Worm (Caenorhabditis elegans) whole organism, L2 larva: ENCODE data around the gene clec-161.

Experiments used
- C34F6.9 ChIP-seq: fragments of 150-350 bp; optimal IDR thresholded peaks from 2 replicates; lab custom pipeline; 2014; ENCODE audit warnings: missing biosample characterization, missing genetic modification characterization
- F13H6.1 ChIP-seq: sonication (generic microtip); optimal IDR thresholded peaks from 2 replicates; lab custom pipeline; 2016; ENCODE audit warnings: missing genetic modification characterization, missing compliant biosample characterization
- Y55F3AM.14 ChIP-seq: fragments of 200-800 bp; sonication (Bioruptor generic); optimal IDR thresholded peaks from 2 replicates; lab custom pipeline; 2018; ENCODE audit warnings: mild to moderate bottlenecking, missing genetic modification characterization, missing compliant biosample characterization
- ZK546.5 ChIP-seq: sonication (generic microtip); optimal IDR thresholded peaks from 2 replicates; lab custom pipeline; 2017; ENCODE audit warnings: missing biosample characterization, missing genetic modification characterization
- alr-1 ChIP-seq: fragments of 150-350 bp; optimal IDR thresholded peaks from 2 replicates; lab custom pipeline; 2014; ENCODE audit warnings: missing biosample characterization, missing genetic modification characterization
- aly-2 ChIP-seq: fragments of 150-350 bp; optimal IDR thresholded peaks from 2 replicates; lab custom pipeline; 2014; ENCODE audit warnings: missing biosample characterization, missing genetic modification characterization
- ama-1 ChIP-seq: fragments of 150-350 bp; optimal IDR thresholded peaks from 2 replicates; lab custom pipeline; 2018; ENCODE audit warnings: inconsistent platforms
- blmp-1 ChIP-seq: sonication (generic microtip); optimal IDR thresholded peaks from 2 replicates; lab custom pipeline; 2017; ENCODE audit warnings: missing genetic modification characterization, mild to moderate bottlenecking, missing compliant biosample characterization, antibody characterized with exemption, moderate library complexity; ENCODE audit not compliant: insufficient read depth
- ceh-16 ChIP-seq: fragments of 150-350 bp; optimal IDR thresholded peaks from 2 replicates; lab custom pipeline; 2014; ENCODE audit warnings: missing biosample characterization, missing genetic modification characterization
- crh-2 ChIP-seq: sonication (generic microtip); optimal IDR thresholded peaks from 2 replicates; lab custom pipeline; 2017; ENCODE audit warnings: missing biosample characterization, missing genetic modification characterization
- egl-27 ChIP-seq: sonication (generic microtip); optimal IDR thresholded peaks from 3 replicates; lab custom pipeline; 2017; ENCODE audit warnings: missing biosample characterization, missing genetic modification reagents, missing genetic modification characterization
- elt-1 ChIP-seq: fragments of 150-350 bp; optimal IDR thresholded peaks from 2 replicates; lab custom pipeline; 2014; ENCODE audit warnings: missing biosample characterization, missing genetic modification characterization
- elt-3 ChIP-seq: sonication (generic microtip); optimal IDR thresholded peaks from 2 replicates; lab custom pipeline; 2017; ENCODE audit warnings: missing biosample characterization, missing genetic modification characterization
- fos-1 ChIP-seq: fragments of 150-350 bp; optimal IDR thresholded peaks from 2 replicates; lab custom pipeline; 2014; ENCODE audit warnings: missing biosample characterization, missing genetic modification characterization
- gmeb-1 ChIP-seq: fragments of 150-350 bp; optimal IDR thresholded peaks from 2 replicates; lab custom pipeline; 2014; ENCODE audit warnings: missing biosample characterization, missing genetic modification characterization
- lin-11 ChIP-seq: fragments of 150-350 bp; sonication (generic microtip); optimal IDR thresholded peaks from 2 replicates; lab custom pipeline; 2014; ENCODE audit warnings: missing biosample characterization, missing genetic modification characterization, inconsistent platforms, mixed read lengths
- lin-39 ChIP-seq: fragments of 150-350 bp; optimal IDR thresholded peaks from 2 replicates; lab custom pipeline; 2014; ENCODE audit warnings: missing biosample characterization, missing genetic modification reagents, missing genetic modification characterization
- lsy-2 ChIP-seq, 2 experiments: fragments of 150-350 bp in 1 of 2; sonication (generic microtip) in 1 of 2; optimal IDR thresholded peaks; 2 replicates each; lab custom pipeline; 2014 to 2017; ENCODE audit warnings: missing biosample characterization in 2 of 2, missing genetic modification characterization in 2 of 2
- mbf-1 ChIP-seq: sonication (generic microtip); optimal IDR thresholded peaks from 2 replicates; lab custom pipeline; 2017; ENCODE audit warnings: missing biosample characterization, missing genetic modification characterization
- mdl-1 ChIP-seq, 2 experiments: fragments of 150-350 bp in 1 of 2; sonication (generic microtip) in 1 of 2; optimal IDR thresholded peaks; 2 replicates each; lab custom pipeline; 2017; ENCODE audit warnings: missing biosample characterization in 2 of 2, missing genetic modification characterization in 2 of 2
- nhr-10 ChIP-seq: sonication (generic microtip); optimal IDR thresholded peaks from 2 replicates; lab custom pipeline; 2017; ENCODE audit warnings: missing biosample characterization, missing genetic modification characterization
- nhr-11 ChIP-seq: fragments of 150-350 bp; optimal IDR thresholded peaks from 2 replicates; lab custom pipeline; 2014; ENCODE audit warnings: missing biosample characterization, missing genetic modification characterization
- nhr-12 ChIP-seq: fragments of 150-350 bp; optimal IDR thresholded peaks from 2 replicates; lab custom pipeline; 2014; ENCODE audit warnings: missing biosample characterization, missing genetic modification characterization
- nhr-129 ChIP-seq: fragments of 150-350 bp; optimal IDR thresholded peaks from 2 replicates; lab custom pipeline; 2014; ENCODE audit warnings: missing biosample characterization, missing genetic modification characterization
- nhr-21 ChIP-seq: fragments of 150-350 bp; optimal IDR thresholded peaks from 2 replicates; lab custom pipeline; 2014; ENCODE audit warnings: missing biosample characterization, missing genetic modification characterization
- nhr-77 ChIP-seq: fragments of 150-350 bp; optimal IDR thresholded peaks from 2 replicates; lab custom pipeline; 2014; ENCODE audit warnings: missing biosample characterization, missing genetic modification characterization
- peb-1 ChIP-seq: fragments of 150-350 bp; optimal IDR thresholded peaks from 2 replicates; lab custom pipeline; 2014; ENCODE audit warnings: missing biosample characterization, missing genetic modification characterization
- sem-4 ChIP-seq: fragments of 150-350 bp; optimal IDR thresholded peaks from 2 replicates; lab custom pipeline; 2014; ENCODE audit warnings: missing biosample characterization, missing genetic modification reagents, missing genetic modification characterization
- sma-3 ChIP-seq: sonication (generic microtip); optimal IDR thresholded peaks from 2 replicates; lab custom pipeline; 2016; ENCODE audit warnings: missing genetic modification reagents, missing genetic modification characterization, missing compliant biosample characterization
- sma-9 ChIP-seq, 2 experiments: fragments of 150-350 bp in 1 of 2; sonication (generic microtip) in 1 of 2; optimal IDR thresholded peaks; 2 replicates each; lab custom pipeline; 2014 to 2016; ENCODE audit warnings: missing genetic modification characterization in 2 of 2, mild to moderate bottlenecking in 1 of 2, missing biosample characterization in 1 of 2, missing compliant biosample characterization in 1 of 2, missing genetic modification reagents in 1 of 2, moderate library complexity in 1 of 2
- snpc-4 ChIP-seq: fragments of 150-350 bp; optimal IDR thresholded peaks from 2 replicates; lab custom pipeline; 2014; ENCODE audit warnings: missing biosample characterization, missing genetic modification characterization
- unc-39 ChIP-seq: fragments of 150-350 bp; optimal IDR thresholded peaks from 2 replicates; lab custom pipeline; 2014; ENCODE audit warnings: missing biosample characterization, missing genetic modification characterization
- unc-55 ChIP-seq: fragments of 150-350 bp; sonication (generic microtip); optimal IDR thresholded peaks from 3 replicates; lab custom pipeline; 2014; ENCODE audit warnings: missing biosample characterization, missing genetic modification reagents, missing genetic modification characterization
- unc-62 ChIP-seq: fragments of 150-350 bp; optimal IDR thresholded peaks from 2 replicates; lab custom pipeline; 2014; ENCODE audit warnings: missing biosample characterization, missing genetic modification reagents, missing genetic modification characterization
- zag-1 ChIP-seq: fragments of 150-350 bp; optimal IDR thresholded peaks from 2 replicates; lab custom pipeline; 2014; ENCODE audit warnings: missing biosample characterization, missing genetic modification characterization
- ztf-1 ChIP-seq: fragments of 200-800 bp; sonication (Bioruptor generic); conservative IDR thresholded peaks from 2 replicates; pipeline ENCODE4 v1.3.6; 2022; ENCODE audit warnings: missing genetic modification characterization, missing compliant biosample characterization
- ztf-11 ChIP-seq: sonication (generic microtip); optimal IDR thresholded peaks from 2 replicates; lab custom pipeline; 2017; ENCODE audit warnings: missing biosample characterization, missing genetic modification characterization
- ztf-4 ChIP-seq: fragments of 150-350 bp; optimal IDR thresholded peaks from 2 replicates; lab custom pipeline; 2014; ENCODE audit warnings: missing biosample characterization, missing genetic modification characterization

clec-161 gene

DNA sequence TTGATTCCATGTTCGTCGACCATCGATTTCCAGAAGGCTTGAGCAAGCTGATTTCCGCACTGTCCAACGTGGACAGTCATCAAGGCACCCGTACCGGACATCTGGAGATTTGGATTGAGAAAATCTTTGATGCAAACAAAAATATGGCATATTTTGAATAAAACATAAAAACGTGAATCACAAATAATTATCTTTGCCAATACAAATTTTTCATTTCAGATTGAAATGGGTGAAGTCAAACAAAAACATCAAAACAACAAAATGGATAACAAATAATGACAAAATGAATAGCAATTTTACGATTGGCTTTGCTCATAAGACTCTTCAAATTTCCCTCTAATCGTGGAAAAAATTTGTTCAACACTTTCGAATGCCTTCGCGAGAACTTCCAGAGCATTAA is 20.5 kb upstream of the clec-161 start, which contains the start of gene tbg-1:
Gene tbg-1, minus strand, starts transcription at position 101 of the 400 bp plus-strand sequence.
- no peak for TF ChIP-seq unc-39 (tag; lab: Kevin White, UChicago)
- no peak for TF ChIP-seq lin-11 (tag; lab: Kevin White, UChicago)
- no peak for TF ChIP-seq nhr-10 (tag; lab: Kevin White, UChicago)
- no peak for TF ChIP-seq zag-1
- no peak for TF ChIP-seq unc-62
- TF ChIP-seq snpc-4 (tag; lab: Kevin White, UChicago): no peak

DNA sequence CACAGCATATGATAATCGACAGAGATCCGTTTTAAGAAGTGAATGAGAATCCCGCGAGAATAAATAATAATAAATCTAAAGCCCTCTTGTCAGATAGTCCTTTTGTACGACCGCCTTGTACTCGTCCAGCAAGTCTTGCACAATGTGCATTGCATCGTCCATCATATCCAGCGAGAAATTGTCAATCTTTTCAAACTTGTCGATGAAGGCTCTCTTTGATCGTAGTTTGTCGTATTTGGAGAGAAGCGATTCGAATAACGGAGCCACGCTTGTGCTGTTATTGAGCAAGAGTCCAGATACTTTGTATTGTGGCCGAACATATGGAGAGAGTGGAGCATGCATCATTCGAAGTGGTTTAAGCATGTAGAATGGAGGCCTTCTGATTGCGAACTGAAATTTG is 18.1 kb upstream of the clec-161 start:
- TF ChIP-seq ztf-4 (tag; lab: Kevin White, UChicago) (peak; percentile 3), nhr-129 (tag; lab: Kevin White, UChicago) (peak; percentile 4), fos-1 (tag; lab: Kevin White, UChicago) (no peak)

- TF ChIP-seq unc-62 (no peak), peb-1 (tag; lab: Kevin White, UChicago) (no peak), mdl-1 (tag; optimal IDR thresholded peaks at IDR 0.05; lab: Kevin White, UChicago) (no peak), egl-27 (tag; lab: Kevin White, UChicago) (no peak), nhr-77 (tag; lab: Kevin White, UChicago) (no peak), blmp-1 (tag; lab: Kevin White, UChicago) (no peak), nhr-12 (tag; lab: Kevin White, UChicago) (no peak), Y55F3AM.14 (no peak), ztf-1 (GFP tag; lab: Robert Waterston, UW) (no peak), nhr-129 (tag; lab: Kevin White, UChicago) (no peak), lsy-2 (tag; optimal IDR thresholded peaks at IDR 0.05; lab: Kevin White, UChicago) (no peak), nhr-10 (tag; lab: Kevin White, UChicago) (no peak)
- TF ChIP-seq, all 48 proteins: peak for 0
Measured at ce11 chrIII:9623460-9623859, 14.9 kb upstream of the clec-161 start.

- TF ChIP-seq fos-1 (tag; lab: Kevin White, UChicago) (peak; percentile 87), snpc-4 (tag; lab: Kevin White, UChicago) (no peak), F13H6.1 (tag; lab: Kevin White, UChicago) (peak; percentile 25), sem-4 (no peak), zag-1 (no peak), gmeb-1 (tag; lab: Kevin White, UChicago) (no peak), mbf-1 (no peak), crh-2 (tag; lab: Kevin White, UChicago) (peak; percentile 27), nhr-129 (tag; lab: Kevin White, UChicago) (peak; percentile 25), ztf-11 (tag; lab: Kevin White, UChicago) (no peak), sma-9 (GFP tag; optimal IDR thresholded peaks at IDR 0.05; lab: Kevin White, UChicago) (peak; percentile 29), sma-9 (tag; optimal IDR thresholded peaks at IDR 0.05; lab: Kevin White, UChicago) (no peak), ZK546.5 (no peak)
Measured at ce11 chrIII:9621840-9622525, 13.4 kb upstream of the clec-161 start.

DNA sequence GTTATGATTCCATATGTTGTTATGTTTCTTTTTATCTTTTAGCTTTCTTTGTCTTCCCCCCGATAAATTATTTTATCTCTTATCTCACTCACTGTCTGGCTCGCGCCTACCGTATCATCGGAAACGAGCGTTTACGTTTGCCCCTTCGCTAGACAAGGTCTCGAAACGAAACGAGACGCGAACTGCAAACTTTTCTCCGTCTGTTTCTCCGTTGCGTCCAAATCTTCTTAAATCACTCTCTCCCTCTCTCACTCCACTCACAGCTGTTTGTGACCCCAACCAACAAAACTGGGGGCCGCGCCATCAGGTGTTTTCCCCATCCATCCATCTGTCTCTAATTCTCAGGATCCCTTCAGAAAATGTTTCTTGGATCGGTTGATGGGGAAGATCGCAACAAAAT is 11.6 kb upstream of the clec-161 start:
- peak; percentile 54 for TF ChIP-seq fos-1 (tag; lab: Kevin White, UChicago)
- no peak for TF ChIP-seq nhr-77 (tag; lab: Kevin White, UChicago)
- no peak for TF ChIP-seq ztf-4 (tag; lab: Kevin White, UChicago)
- no peak for TF ChIP-seq sem-4
- peak; percentile 30 for TF ChIP-seq C34F6.9 (tag; lab: Kevin White, UChicago)
- TF ChIP-seq nhr-10 (tag; lab: Kevin White, UChicago): no peak
- TF ChIP-seq nhr-11 (tag; lab: Kevin White, UChicago): no peak
- TF ChIP-seq elt-3 (tag; lab: Kevin White, UChicago): no peak
- TF ChIP-seq mbf-1: no peak
- TF ChIP-seq crh-2 (tag; lab: Kevin White, UChicago): no peak
- no peak for TF ChIP-seq sma-3 (GFP tag; lab: Kevin White, UChicago)
- TF ChIP-seq F13H6.1 (tag; lab: Kevin White, UChicago): peak; percentile 82
- no peak for TF ChIP-seq lin-39 (tag; lab: Kevin White, UChicago)
- TF ChIP-seq alr-1 (tag; lab: Kevin White, UChicago): no peak
- no peak for TF ChIP-seq aly-2 (tag; lab: Kevin White, UChicago)
- TF ChIP-seq blmp-1 (tag; lab: Kevin White, UChicago): peak; percentile 26
- TF ChIP-seq unc-39 (tag; lab: Kevin White, UChicago): no peak
- no peak for TF ChIP-seq ceh-16 (tag; lab: Kevin White, UChicago)
- no peak for TF ChIP-seq unc-55 (GFP tag; lab: Kevin White, UChicago)
- no peak for TF ChIP-seq zag-1
- peak; percentile 4 for TF ChIP-seq nhr-21
- peak in 1 of 2 experiments; percentile 22 for TF ChIP-seq lsy-2 (tag; optimal IDR thresholded peaks at IDR 0.05; lab: Kevin White, UChicago)
- no peak for TF ChIP-seq ztf-1 (GFP tag; lab: Robert Waterston, UW)
- no peak for TF ChIP-seq unc-62
- TF ChIP-seq peb-1 (tag; lab: Kevin White, UChicago): no peak
- peak; percentile 38 for TF ChIP-seq egl-27 (tag; lab: Kevin White, UChicago)
- TF ChIP-seq nhr-129 (tag; lab: Kevin White, UChicago): peak; percentile 78
- TF ChIP-seq ZK546.5: no peak
- peak; percentile 81 for TF ChIP-seq sma-9 (GFP tag; optimal IDR thresholded peaks at IDR 0.05; lab: Kevin White, UChicago)
- no peak for TF ChIP-seq sma-9 (tag; optimal IDR thresholded peaks at IDR 0.05; lab: Kevin White, UChicago)
- no peak for TF ChIP-seq mdl-1 (tag; optimal IDR thresholded peaks at IDR 0.05; lab: Kevin White, UChicago)
- peak; percentile 1 for TF ChIP-seq ama-1 (lab: Kevin White, UChicago)
- no peak for TF ChIP-seq elt-1 (tag; lab: Kevin White, UChicago)
